Fruit fly (Drosophila melanogaster) whole organism, embryonic: ENCODE data around the gene P58IPK.
A peak's percentile ranks its signal among the peaks of the same experiment; 100 is the strongest.

Experiments used
- Dek ChIP-seq: fragments of 200-800 bp; sonication (Bioruptor generic); optimal IDR thresholded peaks from 3 replicates; lab custom pipeline; 2019; ENCODE audit warnings: missing biosample characterization, mild to moderate bottlenecking, missing genetic modification characterization, moderate library complexity
- Hr51 ChIP-seq, 2 experiments: fragments of 200-800 bp; sonication (Bioruptor generic); optimal IDR thresholded peaks; 2 replicates in 1 of 2; 3 replicates in 1 of 2; lab custom pipeline; 2016 to 2018; ENCODE audit warnings: missing biosample characterization in 2 of 2, missing genetic modification characterization in 2 of 2, mild to moderate bottlenecking in 1 of 2, moderate library complexity in 1 of 2
- btn ChIP-seq: fragments of 200-800 bp; sonication (Bioruptor generic); optimal IDR thresholded peaks from 2 replicates; lab custom pipeline; 2016; ENCODE audit warnings: missing biosample characterization, missing genetic modification characterization
- tgo ChIP-seq: fragments of 200-800 bp; sonication (Bioruptor generic); IDR thresholded peaks from 3 replicates; pipeline ENCODE4 v1.3.6; 2022; ENCODE audit warnings: missing biosample characterization, missing genetic modification characterization
- tio ChIP-seq: fragments of 200-800 bp; sonication (Bioruptor generic); optimal IDR thresholded peaks from 2 replicates; lab custom pipeline; 2017; ENCODE audit warnings: missing biosample characterization, missing genetic modification characterization, inconsistent platforms

- TF ChIP-seq tgo: peak; percentile 98
- TF ChIP-seq Hr51 (GFP tag; optimal IDR thresholded peaks at IDR 0.05; lab: Kevin White, UChicago): peak; percentile 96 to 98
- TF ChIP-seq Dek (tag; lab: Kevin White, UChicago): peak; percentile 96
- peak; percentile 65 for TF ChIP-seq btn (GFP tag; lab: Kevin White, UChicago)
- TF ChIP-seq tio: peak; percentile 97
These were observed 12.7 kb upstream of the P58IPK start, which contains the start of gene CG9399 for dm6 chr3R:9573812-9574587.
